Worm (Caenorhabditis elegans): ENCODE measurements around the gene R07E3.4.

Gene R07E3.4

ce11 chrX:10377663-10378062 is 44.5 kb upstream of the R07E3.4 start (continued):
- TF ChIP-seq ceh-9 (tag; optimal IDR thresholded peaks at IDR 0.05) (no peak), pha-4 (tag; optimal IDR thresholded peaks at IDR 0.05) (no peak), eyg-1 (tag; optimal IDR thresholded peaks at IDR 0.05) (no peak), K02D7.2 (tag; optimal IDR thresholded peaks at IDR 0.05) (no peak), ceh-48 (tag; optimal IDR thresholded peaks at IDR 0.05) (no peak), dmd-4 (tag; optimal IDR thresholded peaks at IDR 0.05; ENCODE audit: borderline replicate concordance) (no peak), ceh-18 (tag; optimal IDR thresholded peaks at IDR 0.05) (peak; percentile 86), ceh-34 (tag; optimal IDR thresholded peaks at IDR 0.05) (peak; percentile 33), unc-42 (tag; optimal IDR thresholded peaks at IDR 0.05) (peak; percentile 77), unc-3 (GFP tag; conservative IDR thresholded peaks at IDR 0.05) (no peak), unc-3 (tag; optimal IDR thresholded peaks at IDR 0.05) (no peak), gmeb-2 (tag; optimal IDR thresholded peaks at IDR 0.05) (no peak), pag-3 (tag; optimal IDR thresholded peaks at IDR 0.05; ENCODE audit: borderline replicate concordance) (no peak), ceh-19 (GFP tag; optimal IDR thresholded peaks at IDR 0.05) (no peak), ceh-6 (GFP tag; optimal IDR thresholded peaks at IDR 0.05) (peak; percentile 11), hlh-13 (GFP tag; optimal IDR thresholded peaks at IDR 0.05) (no peak), ama-1 (optimal IDR thresholded peaks at IDR 0.05) (no peak), tbx-2 (tag; optimal IDR thresholded peaks at IDR 0.05) (peak; percentile 72), fkh-10 (GFP tag; optimal IDR thresholded peaks at IDR 0.05) (no peak), unc-86 (tag; optimal IDR thresholded peaks at IDR 0.05) (no peak), F13H6.1 (tag; optimal IDR thresholded peaks at IDR 0.05) (peak; percentile 65), hlh-30 (tag; optimal IDR thresholded peaks at IDR 0.05; ENCODE audit: insufficient read depth) (peak; percentile 83), hlh-6 (tag; optimal IDR thresholded peaks at IDR 0.05) (peak; percentile 55), nhr-232 (tag; optimal IDR thresholded peaks at IDR 0.05) (no peak), C08G9.2 (tag; optimal IDR thresholded peaks at IDR 0.05) (peak; percentile 34), npax-4 (tag; optimal IDR thresholded peaks at IDR 0.05) (no peak), zip-5 (tag; optimal IDR thresholded peaks at IDR 0.05) (no peak), dve-1 (tag; optimal IDR thresholded peaks at IDR 0.05) (no peak), syd-9 (tag; optimal IDR thresholded peaks at IDR 0.05) (no peak), ceh-24 (tag; optimal IDR thresholded peaks at IDR 0.05) (no peak), hlh-8 (tag; optimal IDR thresholded peaks at IDR 0.05) (peak; percentile 46), ceh-45 (GFP tag; IDR thresholded peaks at IDR 0.05) (0 out of 2 replicates have a peak, but pooled peaks have one; percentile 6)

DNA sequence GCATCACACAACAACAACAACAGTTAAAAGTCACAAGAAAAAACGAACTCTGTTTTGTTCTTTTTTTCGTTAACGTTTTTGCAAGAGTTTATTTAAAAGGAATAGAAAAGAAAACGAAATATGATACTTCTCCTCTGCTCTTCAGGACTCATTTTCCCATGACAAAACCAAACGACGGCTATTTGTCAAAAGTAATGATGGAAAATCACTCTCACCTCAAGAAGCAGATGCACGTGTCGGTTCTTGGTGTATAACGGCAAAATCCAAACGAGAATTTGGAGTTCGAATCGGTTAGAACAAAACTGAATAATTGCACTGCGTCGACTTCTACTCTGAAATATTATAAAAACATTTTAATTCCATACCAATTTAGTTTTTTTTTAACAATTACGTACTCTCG is 43.8 kb upstream of the R07E3.4 start:
- no peak for TF ChIP-seq eyg-1 (tag; optimal IDR thresholded peaks at IDR 0.05)
- no peak for TF ChIP-seq odd-2 (tag; optimal IDR thresholded peaks at IDR 0.05)
- TF ChIP-seq che-1 (tag; optimal IDR thresholded peaks at IDR 0.05) = no peak
- TF ChIP-seq unc-86 (tag; optimal IDR thresholded peaks at IDR 0.05) = no peak
- TF ChIP-seq nhr-232 (tag; optimal IDR thresholded peaks at IDR 0.05) = no peak
- no peak for TF ChIP-seq ceh-30 (tag; optimal IDR thresholded peaks at IDR 0.05)
- no peak for TF ChIP-seq pros-1 (tag; optimal IDR thresholded peaks at IDR 0.05)
- TF ChIP-seq T23F11.4 (GFP tag; optimal IDR thresholded peaks at IDR 0.05) = no peak
- TF ChIP-seq sox-4 (tag; optimal IDR thresholded peaks at IDR 0.05) = no peak
- no peak for TF ChIP-seq dve-1 (tag; optimal IDR thresholded peaks at IDR 0.05)
- TF ChIP-seq ceh-9 (tag; optimal IDR thresholded peaks at IDR 0.05) = no peak
- TF ChIP-seq pat-9 (tag; optimal IDR thresholded peaks at IDR 0.05) = no peak
- TF ChIP-seq ets-4 (tag; optimal IDR thresholded peaks at IDR 0.05) = no peak
- no peak for TF ChIP-seq pha-2 (tag; optimal IDR thresholded peaks at IDR 0.05)
- no peak for TF ChIP-seq unc-3 (GFP tag; conservative IDR thresholded peaks at IDR 0.05)
- no peak for TF ChIP-seq unc-3 (tag; optimal IDR thresholded peaks at IDR 0.05)
- no peak for TF ChIP-seq elt-4 (tag; optimal IDR thresholded peaks at IDR 0.05)
- TF ChIP-seq hlh-30 (tag; optimal IDR thresholded peaks at IDR 0.05; ENCODE audit: insufficient read depth) = no peak
- no peak for TF ChIP-seq hlh-6 (tag; optimal IDR thresholded peaks at IDR 0.05)
- no peak for TF ChIP-seq ceh-31 (tag; optimal IDR thresholded peaks at IDR 0.05)

All from whole organism, late embryonic.